Fruit fly (Drosophila melanogaster) whole organism: Measurements from ENCODE around the gene Dnaaf5.

Experiments used
- CG8478 ChIP-seq: fragments of >200 bp; optimal IDR thresholded peaks from 2 replicates; lab custom pipeline; 2018; ENCODE audit warnings: inconsistent platforms
- Dll ChIP-seq: fragments of >200 bp; optimal IDR thresholded peaks from 2 replicates; lab custom pipeline; 2017
- EcR ChIP-seq, 2 experiments: fragments of >200 bp; optimal IDR thresholded peaks; 2 replicates each; lab custom pipeline; 2017; ENCODE audit warnings: missing biosample characterization in 2 of 2, missing genetic modification characterization in 2 of 2, missing genetic modification reagents in 2 of 2
- pan ChIP-seq: fragments of >200 bp; optimal IDR thresholded peaks from 2 replicates; lab custom pipeline; 2017
- psq ChIP-seq: fragments of >200 bp; optimal IDR thresholded peaks from 2 replicates; lab custom pipeline; 2017
- usp ChIP-seq: fragments of >200 bp; optimal IDR thresholded peaks from 2 replicates; lab custom pipeline; 2017; ENCODE audit warnings: missing biosample characterization, missing genetic modification characterization, mixed read lengths

DNA sequence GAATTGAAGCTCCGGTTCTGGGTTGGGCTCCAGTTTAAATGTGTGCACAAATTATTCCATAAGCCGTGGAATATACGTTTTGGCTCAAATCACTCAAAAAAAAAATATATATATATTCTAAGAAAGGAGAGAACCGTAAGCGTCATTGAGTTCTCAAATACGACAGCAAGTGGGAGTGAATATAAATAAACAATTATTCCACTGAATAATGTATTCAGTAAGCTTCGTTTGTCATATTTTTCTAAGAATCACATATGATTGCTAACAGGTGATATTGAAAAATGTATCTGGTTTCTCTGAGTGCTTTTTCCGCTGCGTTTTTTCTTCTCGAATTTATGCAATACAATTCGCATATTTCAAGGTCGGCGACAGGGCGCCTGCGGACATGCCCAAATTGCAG lies 36.3 kb upstream of the Dnaaf5 start:
- TF ChIP-seq pan (no peak), CG8478 (no peak), EcR (GFP tag; optimal IDR thresholded peaks at IDR 0.05; lab: Kevin White, UChicago) (no peak), usp (no peak), psq (lab: Kevin White, UChicago) (no peak), Dll (lab: Kevin White, UChicago) (no peak)
